In genomic region chrIV:11349747-11350146, ce11 we compare ENCODE assay signal across 6 worm cellular contexts.
A peak's percentile ranks its signal among the peaks of the same experiment; 100 is the strongest.
TF ChIP-seq lines count a peak whose summit lies in the region.

No protein-coding gene starts in this region.

TF ChIP-seq in whole organism, L1 larva, 84 proteins besides CTCF, POLR2A, EP300 and RAD21 (continues in another document):
- TF ChIP-seq nhr-71 (tag; optimal IDR thresholded peaks at IDR 0.05; lab: Kevin White, UChicago), result peak; percentile 37
- no peak for TF ChIP-seq unc-98 (GFP tag; IDR thresholded peaks at IDR 0.05; lab: Robert Waterston, UW)
- TF ChIP-seq sox-4 (tag; optimal IDR thresholded peaks at IDR 0.05; lab: Kevin White, UChicago), result no peak
- peak; percentile 62 for TF ChIP-seq lin-14 (GFP tag; optimal IDR thresholded peaks at IDR 0.05; lab: Kevin White, UChicago)
- TF ChIP-seq xbp-1 (tag; optimal IDR thresholded peaks at IDR 0.05; lab: Kevin White, UChicago), result no peak
- no peak for TF ChIP-seq hpl-2 (GFP tag; optimal IDR thresholded peaks at IDR 0.05; lab: Kevin White, UChicago)
- TF ChIP-seq mep-1 (tag; optimal IDR thresholded peaks at IDR 0.05; lab: Kevin White, UChicago), result no peak
- no peak for TF ChIP-seq mab-9 (GFP tag; IDR thresholded peaks at IDR 0.05; lab: Robert Waterston, UW)
- TF ChIP-seq lin-15B (tag; optimal IDR thresholded peaks at IDR 0.05; lab: Kevin White, UChicago), result no peak
- TF ChIP-seq nhr-47 (tag; optimal IDR thresholded peaks at IDR 0.05; lab: Kevin White, UChicago), result peak; percentile 53
- no peak for TF ChIP-seq zag-1 (tag; optimal IDR thresholded peaks at IDR 0.05; lab: Kevin White, UChicago)
- TF ChIP-seq ceh-8 (GFP tag; optimal IDR thresholded peaks at IDR 0.05; lab: Kevin White, UChicago), result no peak
- peak; percentile 55 for TF ChIP-seq dsc-1 (tag; optimal IDR thresholded peaks at IDR 0.05; lab: Kevin White, UChicago)
- TF ChIP-seq nhr-20 (tag; optimal IDR thresholded peaks at IDR 0.05; lab: Kevin White, UChicago), result no peak
- TF ChIP-seq ets-5 (GFP tag; IDR thresholded peaks at IDR 0.05; lab: Robert Waterston, UW), result no peak
- TF ChIP-seq unc-30 (tag; optimal IDR thresholded peaks at IDR 0.05; lab: Kevin White, UChicago), result no peak

TF ChIP-seq in whole organism, L2 larva, 48 proteins besides CTCF, POLR2A, EP300 and RAD21 (continues in another document):
- TF ChIP-seq egl-27 (tag; optimal IDR thresholded peaks at IDR 0.05; lab: Kevin White, UChicago) (no peak), C34F6.9 (tag; optimal IDR thresholded peaks at IDR 0.05; lab: Kevin White, UChicago) (peak; percentile 55), nhr-25 (tag; optimal IDR thresholded peaks at IDR 0.05; lab: Kevin White, UChicago) (no peak), nhr-23 (tag; optimal IDR thresholded peaks at IDR 0.05; lab: Kevin White, UChicago) (no peak), fos-1 (tag; optimal IDR thresholded peaks at IDR 0.05; lab: Kevin White, UChicago) (no peak), nhr-12 (tag; optimal IDR thresholded peaks at IDR 0.05; lab: Kevin White, UChicago) (no peak), dmd-4 (tag; optimal IDR thresholded peaks at IDR 0.05; lab: Kevin White, UChicago) (no peak), mdl-1 (tag; optimal IDR thresholded peaks at IDR 0.05; lab: Kevin White, UChicago) (peak in 1 of 2 experiments; percentile 57), aly-2 (tag; optimal IDR thresholded peaks at IDR 0.05; lab: Kevin White, UChicago) (no peak), zag-1 (tag; optimal IDR thresholded peaks at IDR 0.05; lab: Kevin White, UChicago) (peak; percentile 51), sem-4 (tag; optimal IDR thresholded peaks at IDR 0.05; lab: Kevin White, UChicago) (no peak), ztf-4 (tag; optimal IDR thresholded peaks at IDR 0.05; lab: Kevin White, UChicago) (peak; percentile 11), mab-5 (tag; optimal IDR thresholded peaks at IDR 0.05; lab: Kevin White, UChicago) (peak; percentile 61), lin-11 (tag; optimal IDR thresholded peaks at IDR 0.05; lab: Kevin White, UChicago) (no peak), alr-1 (tag; optimal IDR thresholded peaks at IDR 0.05; lab: Kevin White, UChicago) (no peak), ztf-11 (tag; optimal IDR thresholded peaks at IDR 0.05; lab: Kevin White, UChicago) (no peak)

TF ChIP-seq in whole organism, L3 larva, 47 proteins besides CTCF, POLR2A, EP300 and RAD21:
- TF ChIP-seq nfya-1 (tag; optimal IDR thresholded peaks at IDR 0.05; lab: Kevin White, UChicago; ENCODE audit: insufficient read depth), result peak; percentile 41
- TF ChIP-seq egl-27 (tag; optimal IDR thresholded peaks at IDR 0.05; lab: Kevin White, UChicago), result no peak
- no peak for TF ChIP-seq ztf-11 (tag; optimal IDR thresholded peaks at IDR 0.05; lab: Kevin White, UChicago)
- peak; percentile 62 for TF ChIP-seq lin-39 (tag; optimal IDR thresholded peaks at IDR 0.05; lab: Kevin White, UChicago)

TF ChIP-seq in whole organism, L4 larva, 104 proteins besides CTCF, POLR2A, EP300 and RAD21:
- TF ChIP-seq saeg-2 (GFP tag; IDR thresholded peaks at IDR 0.05; lab: Robert Waterston, UW) (no peak), hmg-1.1 (GFP tag; IDR thresholded peaks at IDR 0.05; lab: Robert Waterston, UW) (0 out of 2 replicates have a peak, but pooled peaks have one; percentile 24), rbr-2 (tag; optimal IDR thresholded peaks at IDR 0.05; lab: Kevin White, UChicago) (peak; percentile 20), hlh-30 (tag; optimal IDR thresholded peaks at IDR 0.05; lab: Kevin White, UChicago; ENCODE audit: insufficient read depth) (peak; percentile 72), mdl-1 (tag; optimal IDR thresholded peaks at IDR 0.05; lab: Kevin White, UChicago) (peak in 1 of 2 experiments; percentile 49), ctbp-1 (GFP tag; IDR thresholded peaks at IDR 0.05; lab: Robert Waterston, UW) (0 out of 2 replicates have a peak, but pooled peaks have one; percentile 33), mep-1 (tag; optimal IDR thresholded peaks at IDR 0.05; lab: Kevin White, UChicago) (peak; percentile 45), lsy-2 (tag; optimal IDR thresholded peaks at IDR 0.05; lab: Kevin White, UChicago) (peak in 1 of 2 experiments; percentile 58), snpc-1.2 (GFP tag; IDR thresholded peaks at IDR 0.05; lab: Robert Waterston, UW) (no peak), R02D3.7 (tag; optimal IDR thresholded peaks at IDR 0.05; lab: Kevin White, UChicago) (no peak), unc-130 (GFP tag; optimal IDR thresholded peaks at IDR 0.05; lab: Kevin White, UChicago) (no peak), ceh-20 (GFP tag; IDR thresholded peaks at IDR 0.05; lab: Robert Waterston, UW) (peak; percentile 67), nhr-10 (tag; optimal IDR thresholded peaks at IDR 0.05; lab: Kevin White, UChicago) (no peak)

TF ChIP-seq in whole organism, late embryonic, 69 proteins besides CTCF, POLR2A, EP300 and RAD21:
- TF ChIP-seq fkh-6 (tag; optimal IDR thresholded peaks at IDR 0.05; lab: Kevin White, UChicago), result no peak
- TF ChIP-seq ceh-24 (tag; optimal IDR thresholded peaks at IDR 0.05; lab: Kevin White, UChicago), result no peak
- TF ChIP-seq ceh-9 (tag; optimal IDR thresholded peaks at IDR 0.05; lab: Kevin White, UChicago), result no peak
- no peak for TF ChIP-seq madf-2 (tag; optimal IDR thresholded peaks at IDR 0.05; lab: Kevin White, UChicago)
- peak; percentile 22 for TF ChIP-seq ceh-14 (tag; optimal IDR thresholded peaks at IDR 0.05; lab: Kevin White, UChicago)
- no peak for TF ChIP-seq sox-4 (tag; optimal IDR thresholded peaks at IDR 0.05; lab: Kevin White, UChicago)
- peak; percentile 14 for TF ChIP-seq unc-42 (tag; optimal IDR thresholded peaks at IDR 0.05; lab: Kevin White, UChicago)
- TF ChIP-seq elt-4 (tag; optimal IDR thresholded peaks at IDR 0.05; lab: Kevin White, UChicago), result no peak

TF ChIP-seq in whole organism, mixed stage, embryonic, 35 proteins besides CTCF, POLR2A, EP300 and RAD21:
- TF ChIP-seq elt-1 (tag; optimal IDR thresholded peaks at IDR 0.05; lab: Kevin White, UChicago; ENCODE audit: borderline replicate concordance, insufficient read depth) (no peak), ces-1 (GFP tag; optimal IDR thresholded peaks at IDR 0.05; lab: Kevin White, UChicago) (peak; percentile 21), sem-2 (GFP tag; optimal IDR thresholded peaks at IDR 0.05; lab: Kevin White, UChicago) (no peak)

Comparison
In these comparisons a context has a peak if more than half of its experiments do, and no peak if none do; other contexts are left out.
1. Of the 29 proteins assayed by ChIP-seq in both whole organism, L4 larva and whole organism, L1 larva: peak only in whole organism, L4 larva: mep-1; only in whole organism, L1 larva: none; in both: none; in neither: 25; mixed calls (peak in some experiments, not most) for 3.